Worm (Caenorhabditis elegans) whole organism, young adult: ENCODE data around the gene C41H7.9.

Experiments
- B0019.2 ChIP-seq: fragments of 200-800 bp; sonication (Bioruptor generic); conservative IDR thresholded peaks from 2 replicates; pipeline ENCODE4 v1.3.6; 2022; ENCODE audit warnings: missing genetic modification reagents, missing genetic modification characterization, missing compliant biosample characterization
- B0261.1 ChIP-seq: sonication (generic microtip); optimal IDR thresholded peaks from 2 replicates; lab custom pipeline; 2016; ENCODE audit warnings: mild to moderate bottlenecking, missing genetic modification characterization, moderate library complexity, missing compliant biosample characterization
- B0336.3 ChIP-seq: fragments of 200-800 bp; sonication (Bioruptor generic); IDR thresholded peaks from 2 replicates; pipeline ENCODE4 v1.3.6; 2022; ENCODE audit warnings: missing genetic modification characterization, missing compliant biosample characterization
- C06A6.2 ChIP-seq: fragments of 200-800 bp; sonication (Bioruptor generic); conservative IDR thresholded peaks from 2 replicates; pipeline ENCODE4 v1.3.6; 2022; ENCODE audit warnings: missing genetic modification characterization, missing compliant biosample characterization
- F10E7.11 ChIP-seq: sonication (generic microtip); optimal IDR thresholded peaks from 2 replicates; lab custom pipeline; 2017; ENCODE audit warnings: mild to moderate bottlenecking, missing genetic modification characterization, moderate library complexity, missing compliant biosample characterization
- F49E8.2 ChIP-seq: sonication (generic microtip); optimal IDR thresholded peaks from 3 replicates; lab custom pipeline; 2017; ENCODE audit warnings: missing genetic modification characterization, mild to moderate bottlenecking, missing compliant biosample characterization, antibody characterized with exemption, moderate library complexity; ENCODE audit not compliant: insufficient read depth
- F57C9.4 ChIP-seq: sonication (generic microtip); optimal IDR thresholded peaks from 2 replicates; lab custom pipeline; 2017; ENCODE audit warnings: mild to moderate bottlenecking, missing genetic modification characterization, missing compliant biosample characterization
- Y56A3A.18 ChIP-seq: fragments of 200-800 bp; sonication (Bioruptor generic); IDR thresholded peaks from 2 replicates; pipeline ENCODE4 v1.3.6; 2022; ENCODE audit warnings: missing genetic modification reagents, missing genetic modification characterization, missing compliant biosample characterization
- Y95B8A.8 ChIP-seq: fragments of 200-800 bp; sonication (Bioruptor generic); IDR thresholded peaks from 2 replicates; pipeline ENCODE4 v1.3.6; 2022; ENCODE audit warnings: missing genetic modification reagents, missing genetic modification characterization, missing compliant biosample characterization
- ZK185.1 ChIP-seq: sonication (generic microtip); optimal IDR thresholded peaks from 2 replicates; lab custom pipeline; 2016; ENCODE audit warnings: mild to moderate bottlenecking, missing genetic modification characterization, missing compliant biosample characterization; ENCODE audit not compliant: poor library complexity, severe bottlenecking
- ama-1 ChIP-seq, 3 experiments: fragments of 150-350 bp in 1 of 3; sonication (generic microtip) in 2 of 3; optimal IDR thresholded peaks; 2 replicates each; lab custom pipeline; 2014 to 2018; ENCODE audit warnings: missing biosample characterization in 2 of 3, missing genetic modification characterization in 2 of 3, missing genetic modification reagents in 2 of 3
- aptf-3 ChIP-seq: fragments of 200-800 bp; sonication (Bioruptor generic); IDR thresholded peaks from 2 replicates; pipeline ENCODE4 v1.3.6; 2022; ENCODE audit warnings: missing genetic modification characterization, missing compliant biosample characterization
- attf-3 ChIP-seq: fragments of 200-800 bp; sonication (Bioruptor generic); conservative IDR thresholded peaks from 2 replicates; pipeline ENCODE4 v1.3.6; 2022; ENCODE audit warnings: missing genetic modification reagents, missing genetic modification characterization, missing compliant biosample characterization
- attf-6 ChIP-seq: fragments of 200-800 bp; sonication (Bioruptor generic); IDR thresholded peaks from 2 replicates; pipeline ENCODE4 v1.3.6; 2022; ENCODE audit warnings: missing genetic modification reagents, missing genetic modification characterization, missing compliant biosample characterization
- cebp-1 ChIP-seq, 2 experiments: fragments of 200-800 bp in 1 of 2; sonication (Bioruptor generic) in 1 of 2; sonication (generic microtip) in 1 of 2; IDR thresholded peaks in 1 of 2; optimal IDR thresholded peaks in 1 of 2; 2 replicates each; pipeline versions ENCODE4 v1.3.6 to Lab custom; 2017 to 2022; ENCODE audit warnings: missing compliant biosample characterization in 2 of 2, missing genetic modification characterization in 2 of 2, mild to moderate bottlenecking in 1 of 2, missing genetic modification reagents in 1 of 2, moderate library complexity in 1 of 2
- cebp-2 ChIP-seq: fragments of 200-800 bp; sonication (Bioruptor generic); IDR thresholded peaks from 2 replicates; pipeline ENCODE4 v1.3.6; 2022; ENCODE audit warnings: missing genetic modification characterization, missing compliant biosample characterization
- ceh-100 ChIP-seq: fragments of 200-800 bp; sonication (Bioruptor generic); IDR thresholded peaks from 2 replicates; pipeline ENCODE4 v1.3.6; 2022; ENCODE audit warnings: missing genetic modification reagents, missing genetic modification characterization, missing compliant biosample characterization
- ceh-58 ChIP-seq: fragments of 200-800 bp; sonication (Bioruptor generic); IDR thresholded peaks from 2 replicates; pipeline ENCODE4 v1.3.6; 2022; ENCODE audit warnings: missing genetic modification characterization, missing compliant biosample characterization
- chd-7 ChIP-seq: sonication (generic microtip); optimal IDR thresholded peaks from 2 replicates; lab custom pipeline; 2016; ENCODE audit warnings: mild to moderate bottlenecking, missing genetic modification characterization, moderate library complexity, missing compliant biosample characterization
- dpl-1 ChIP-seq: fragments of 150-350 bp; optimal IDR thresholded peaks from 2 replicates; lab custom pipeline; 2014; ENCODE audit warnings: missing biosample characterization, missing genetic modification reagents, missing genetic modification characterization
- efl-1 ChIP-seq: fragments of 150-350 bp; optimal IDR thresholded peaks from 2 replicates; lab custom pipeline; 2014; ENCODE audit warnings: missing biosample characterization, missing genetic modification reagents, missing genetic modification characterization
- egl-18 ChIP-seq: fragments of 200-800 bp; sonication (Bioruptor generic); IDR thresholded peaks from 2 replicates; pipeline ENCODE4 v1.3.6; 2022; ENCODE audit warnings: missing genetic modification reagents, missing genetic modification characterization, missing compliant biosample characterization
- egrh-3 ChIP-seq: fragments of 200-800 bp; sonication (Bioruptor generic); IDR thresholded peaks from 2 replicates; pipeline ENCODE4 v1.3.6; 2022; ENCODE audit warnings: missing genetic modification reagents, missing genetic modification characterization, missing compliant biosample characterization
- ekl-4 ChIP-seq: fragments of 200-800 bp; sonication (Bioruptor generic); IDR thresholded peaks from 2 replicates; pipeline ENCODE4 v1.3.6; 2022; ENCODE audit warnings: missing genetic modification reagents, missing genetic modification characterization, missing compliant biosample characterization
- gei-17 ChIP-seq: fragments of 200-800 bp; sonication (Bioruptor generic); optimal IDR thresholded peaks from 2 replicates; lab custom pipeline; 2018; ENCODE audit warnings: mild to moderate bottlenecking, missing genetic modification characterization, missing compliant biosample characterization
- hmg-1.2 ChIP-seq: fragments of 200-800 bp; sonication (Bioruptor generic); IDR thresholded peaks from 2 replicates; pipeline ENCODE4 v1.3.6; 2022; ENCODE audit warnings: missing genetic modification reagents, missing genetic modification characterization, missing compliant biosample characterization
- hsf-1 ChIP-seq: fragments of 200-800 bp; sonication (Bioruptor generic); IDR thresholded peaks from 2 replicates; pipeline ENCODE4 v1.3.6; 2022; ENCODE audit warnings: missing genetic modification reagents, missing genetic modification characterization, missing compliant biosample characterization
- let-607 ChIP-seq, 2 experiments: fragments of 200-800 bp in 1 of 2; sonication (Bioruptor generic) in 1 of 2; sonication (generic microtip) in 1 of 2; optimal IDR thresholded peaks; 2 replicates each; lab custom pipeline; 2016 to 2018; ENCODE audit warnings: mild to moderate bottlenecking in 2 of 2, missing compliant biosample characterization in 2 of 2, missing genetic modification characterization in 2 of 2, moderate library complexity in 2 of 2, missing genotype in 1 of 2
- lin-40 ChIP-seq: sonication (generic microtip); optimal IDR thresholded peaks from 2 replicates; lab custom pipeline; 2016; ENCODE audit warnings: missing genetic modification characterization, mild to moderate bottlenecking, missing compliant biosample characterization, missing genotype, missing genetic modification reagents
- madf-6 ChIP-seq: fragments of 200-800 bp; sonication (Bioruptor generic); IDR thresholded peaks from 2 replicates; pipeline ENCODE4 v1.3.6; 2022; ENCODE audit warnings: missing genetic modification reagents, missing genetic modification characterization, missing compliant biosample characterization
- madf-8 ChIP-seq: fragments of 200-800 bp; sonication (Bioruptor generic); conservative IDR thresholded peaks from 2 replicates; pipeline ENCODE4 v1.3.6; 2022; ENCODE audit warnings: missing genetic modification reagents, missing genetic modification characterization, missing compliant biosample characterization
- mcd-1 ChIP-seq: fragments of 200-800 bp; sonication (Bioruptor generic); IDR thresholded peaks from 2 replicates; pipeline ENCODE4 v1.3.6; 2022; ENCODE audit warnings: missing genetic modification reagents, missing genetic modification characterization, missing compliant biosample characterization
- mxl-1 ChIP-seq: sonication (generic microtip); optimal IDR thresholded peaks from 2 replicates; lab custom pipeline; 2016; ENCODE audit warnings: missing genetic modification characterization, missing compliant biosample characterization
- nfya-2 ChIP-seq: fragments of 200-800 bp; sonication (Bioruptor generic); IDR thresholded peaks from 2 replicates; pipeline ENCODE4 v1.3.6; 2022; ENCODE audit warnings: missing genetic modification reagents, missing genetic modification characterization, missing compliant biosample characterization
- nhr-80 ChIP-seq: sonication (generic microtip); optimal IDR thresholded peaks from 2 replicates; lab custom pipeline; 2016; ENCODE audit warnings: missing genetic modification characterization, missing compliant biosample characterization
- pha-4 ChIP-seq: fragments of 150-350 bp; sonication (generic microtip); optimal IDR thresholded peaks from 2 replicates; lab custom pipeline; 2014; ENCODE audit warnings: missing biosample characterization, missing genetic modification reagents, missing genetic modification characterization
- somi-1 ChIP-seq: fragments of 200-800 bp; sonication (Bioruptor generic); optimal IDR thresholded peaks from 2 replicates; lab custom pipeline; 2018; ENCODE audit warnings: mild to moderate bottlenecking, missing genetic modification characterization, missing compliant biosample characterization
- sptf-2 ChIP-seq: fragments of 200-800 bp; sonication (Bioruptor generic); optimal IDR thresholded peaks from 2 replicates; lab custom pipeline; 2018; ENCODE audit warnings: mild to moderate bottlenecking, missing genetic modification characterization, missing compliant biosample characterization
- unc-130 ChIP-seq: sonication (generic microtip); optimal IDR thresholded peaks from 2 replicates; lab custom pipeline; 2016; ENCODE audit warnings: missing genetic modification reagents, missing genetic modification characterization, missing compliant biosample characterization
- unc-62 ChIP-seq: fragments of 150-350 bp; optimal IDR thresholded peaks from 2 replicates; lab custom pipeline; 2014; ENCODE audit warnings: missing biosample characterization, missing genetic modification reagents, missing genetic modification characterization
- zfh-2 ChIP-seq: fragments of 200-800 bp; sonication (Bioruptor generic); conservative IDR thresholded peaks from 2 replicates; pipeline ENCODE4 v1.3.6; 2022; ENCODE audit warnings: missing genetic modification reagents, missing genetic modification characterization, missing compliant biosample characterization

C41H7.9 gene

DNA sequence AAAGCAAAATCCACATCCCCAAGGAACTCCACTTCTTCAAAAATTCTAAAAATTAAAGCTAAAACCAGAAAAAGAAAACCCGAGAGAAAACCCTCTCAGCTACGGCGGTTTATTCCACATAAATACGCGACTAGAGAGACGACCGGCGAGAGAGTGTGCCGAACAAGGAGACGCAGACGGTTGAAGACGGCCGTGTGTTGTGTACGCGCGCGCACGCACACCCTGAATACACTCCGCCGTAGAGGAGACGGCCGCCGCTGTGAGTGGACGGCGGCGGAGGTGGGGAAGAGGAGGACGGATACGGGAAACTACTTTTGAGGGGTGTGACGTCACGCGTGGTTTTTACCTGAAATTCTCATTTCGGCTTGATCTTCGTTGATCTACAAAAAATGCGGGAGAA is 42.6 kb upstream of the C41H7.9 start:
- TF ChIP-seq dpl-1 (GFP tag; lab: Kevin White, UChicago) (no peak), madf-6 (0 out of 2 replicates have a peak, but pooled peaks have one; percentile 0), mcd-1 (GFP tag; lab: Robert Waterston, UW) (0 out of 2 replicates have a peak, but pooled peaks have one; percentile 8), egrh-3 (GFP tag; lab: Robert Waterston, UW) (peak; percentile 53; the same call in 1 of the 2 replicates), cebp-2 (0 out of 2 replicates have a peak, but pooled peaks have one; percentile 49), hsf-1 (GFP tag; lab: Robert Waterston, UW) (0 out of 2 replicates have a peak, but pooled peaks have one; percentile 41), zfh-2 (peak; percentile 89), hmg-1.2 (GFP tag; lab: Robert Waterston, UW) (peak; percentile 96), F57C9.4 (tag; lab: Kevin White, UChicago) (no peak)

DNA sequence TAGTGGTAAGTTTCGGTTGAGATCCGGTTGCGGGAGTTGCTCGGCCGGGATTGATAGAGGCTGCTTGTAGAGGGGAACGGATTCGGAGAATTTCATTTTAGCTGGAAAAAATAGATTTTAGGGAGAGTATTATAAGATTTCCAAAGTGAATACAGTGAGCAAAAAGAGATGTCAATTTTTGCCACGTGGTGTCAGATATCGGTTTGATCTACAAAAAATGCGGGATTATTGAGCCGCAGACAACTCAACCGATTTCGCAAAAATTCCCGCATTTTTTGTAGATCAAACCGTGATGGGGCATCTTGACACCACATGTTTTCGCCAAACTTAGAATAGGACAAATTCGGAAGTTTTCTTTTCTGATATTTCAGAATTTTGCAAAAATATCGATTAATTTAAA is 42.2 kb upstream of the C41H7.9 start, which contains the start of gene lido-13:
TSS of gene lido-13 (minus strand) at position 101 of the 400 bp plus-strand sequence.
- TF ChIP-seq B0261.1: no peak
- peak; percentile 38; the same call in 1 of the 2 replicates for TF ChIP-seq madf-6

DNA sequence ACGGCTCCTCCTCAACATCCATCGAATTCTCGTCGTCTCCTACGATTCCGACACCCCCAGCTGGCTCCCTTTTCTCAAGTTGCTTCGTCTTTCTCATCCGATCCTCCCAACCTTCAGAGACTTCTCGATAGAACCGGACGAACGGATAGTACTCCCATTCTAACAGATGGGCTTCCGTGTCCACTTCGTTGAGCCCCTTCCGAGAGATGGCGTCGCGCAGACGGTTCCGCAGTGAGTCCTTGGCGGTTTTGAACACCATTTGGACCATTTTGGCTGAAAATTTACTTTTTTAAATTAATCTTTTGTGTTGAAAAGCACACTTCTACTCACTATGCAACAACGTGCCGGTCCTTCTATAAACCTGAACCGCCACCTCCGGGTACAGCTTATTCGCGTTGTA is 41.7 kb upstream of the C41H7.9 start:
- TF ChIP-seq madf-6 (no peak), efl-1 (no peak), Y95B8A.8 (GFP tag; lab: Robert Waterston, UW) (no peak), B0336.3 (GFP tag; lab: Robert Waterston, UW) (no peak)

DNA sequence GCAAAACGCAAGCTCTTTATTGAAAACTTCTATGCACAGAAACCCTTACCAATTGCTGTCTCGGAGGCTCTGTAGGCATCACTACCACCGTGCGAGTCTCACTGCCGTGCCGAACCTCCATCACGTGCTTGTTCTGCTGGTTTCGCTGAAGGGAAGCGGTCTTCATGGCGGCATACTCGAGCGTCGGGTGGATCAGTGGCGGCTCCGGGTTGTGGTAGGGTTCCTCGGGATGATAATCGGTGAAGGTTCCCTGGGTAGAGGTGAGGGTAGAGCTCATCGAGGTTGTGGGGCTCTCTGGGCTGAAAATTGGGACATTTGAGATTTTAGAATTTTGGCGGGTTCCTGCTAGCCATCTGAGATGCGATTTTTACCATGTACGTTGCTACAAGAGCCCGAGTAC is 40.8 kb upstream of the C41H7.9 start:
- TF ChIP-seq B0019.2 (GFP tag; lab: Robert Waterston, UW) (no peak), ama-1 (optimal IDR thresholded peaks at IDR 0.05; lab: Kevin White, UChicago) (no peak), ama-1 (GFP tag; optimal IDR thresholded peaks at IDR 0.05; lab: Kevin White, UChicago) (no peak), zfh-2 (peak; percentile 55; the same call in 1 of the 2 replicates), aptf-3 (GFP tag; lab: Robert Waterston, UW) (no peak)

DNA sequence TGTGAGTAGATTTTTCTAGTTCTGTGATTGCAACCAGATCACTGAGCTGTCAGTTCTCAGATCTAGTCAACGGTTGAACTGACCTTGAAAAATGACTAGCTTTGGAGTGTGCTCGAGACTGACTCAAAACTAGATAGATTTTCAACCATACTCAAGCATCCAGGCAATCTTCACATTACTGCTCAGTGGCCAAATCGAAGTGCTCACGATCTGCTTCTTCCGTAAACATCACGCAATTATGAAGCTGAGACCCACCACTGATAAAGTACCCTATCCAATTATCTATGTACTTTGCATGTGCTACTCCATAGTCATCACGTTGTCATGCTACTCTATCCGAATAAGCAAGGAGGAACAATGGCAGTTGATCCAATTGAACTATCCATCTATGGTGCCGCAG is 39.3 kb upstream of the C41H7.9 start:
- TF ChIP-seq mxl-1 (no peak), chd-7 (tag; lab: Kevin White, UChicago) (no peak), egl-18 (GFP tag; lab: Robert Waterston, UW) (no peak), cebp-1 (GFP tag; IDR thresholded peaks at IDR 0.05; lab: Robert Waterston, UW) (no peak), cebp-1 (tag; optimal IDR thresholded peaks at IDR 0.05; lab: Kevin White, UChicago) (no peak), ZK185.1 (no peak), unc-130 (no peak), nfya-2 (GFP tag; lab: Robert Waterston, UW) (no peak), somi-1 (no peak), Y56A3A.18 (GFP tag; lab: Robert Waterston, UW) (no peak), pha-4 (tag; lab: Kevin White, UChicago) (no peak), egrh-3 (GFP tag; lab: Robert Waterston, UW) (no peak), ekl-4 (GFP tag; lab: Robert Waterston, UW) (no peak), sptf-2 (GFP tag; lab: Kevin White, UChicago) (no peak)

DNA sequence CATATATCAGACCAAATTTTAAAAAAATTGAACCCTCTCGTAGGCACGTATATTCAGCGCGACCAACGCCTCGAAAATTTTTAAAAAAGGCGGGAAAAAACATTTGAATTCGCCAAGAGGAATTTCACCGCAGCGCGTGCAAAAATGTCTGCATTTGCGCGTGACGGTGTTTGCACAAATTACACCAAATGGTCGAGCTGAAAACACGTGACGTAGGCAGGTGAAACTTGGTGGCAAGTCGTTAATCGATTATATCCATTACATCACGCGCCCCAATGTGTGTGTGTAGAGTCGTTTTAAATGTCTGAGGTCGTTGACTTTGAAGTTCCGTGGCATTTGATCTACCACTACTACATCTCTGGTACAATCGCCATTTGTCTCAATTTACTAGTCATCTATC is 38.7 kb upstream of the C41H7.9 start, which contains the start of gene sri-31:
TSS of gene sri-31 (plus strand) at position 301 of the 400 bp plus-strand sequence.
- TF ChIP-seq ceh-100 (GFP tag; lab: Robert Waterston, UW) (no peak), ceh-58 (GFP tag; lab: Robert Waterston, UW) (no peak), gei-17 (no peak), madf-8 (GFP tag; lab: Robert Waterston, UW) (no peak), let-607 (tag; optimal IDR thresholded peaks at IDR 0.05; lab: Kevin White, UChicago) (no peak), unc-62 (no peak), C06A6.2 (GFP tag; lab: Robert Waterston, UW) (no peak), madf-6 (no peak), lin-40 (tag; lab: Kevin White, UChicago) (no peak), cebp-2 (no peak), F49E8.2 (tag; lab: Kevin White, UChicago) (no peak), attf-3 (GFP tag; lab: Robert Waterston, UW) (no peak), nhr-80 (no peak), F10E7.11 (tag; lab: Kevin White, UChicago) (no peak), attf-6 (no peak)
